Fruit fly (Drosophila melanogaster) whole organism, prepupa: ENCODE data around the gene CG13733.

Experiments
- CG15336 ChIP-seq: fragments of 200-800 bp; sonication (Bioruptor generic); IDR thresholded peaks from 2 replicates; pipeline ENCODE4 v1.3.6; 2022; ENCODE audit warnings: missing biosample characterization, missing genetic modification characterization
- CG31627 ChIP-seq: fragments of 200-800 bp; sonication (Bioruptor generic); optimal IDR thresholded peaks from 3 replicates; lab custom pipeline; 2016; ENCODE audit warnings: missing biosample characterization, missing genetic modification characterization
- CG32006 ChIP-seq: fragments of 200-800 bp; sonication (Bioruptor generic); optimal IDR thresholded peaks from 3 replicates; lab custom pipeline; 2017; ENCODE audit warnings: missing biosample characterization, mild to moderate bottlenecking, missing genetic modification characterization
- CG3919 ChIP-seq: fragments of 200-800 bp; sonication (Bioruptor generic); optimal IDR thresholded peaks from 3 replicates; lab custom pipeline; 2016; ENCODE audit warnings: missing biosample characterization, missing genetic modification characterization
- CG6163 ChIP-seq: fragments of 200-800 bp; sonication (Bioruptor generic); IDR thresholded peaks from 3 replicates; pipeline ENCODE4 v1.3.6; 2022; ENCODE audit warnings: missing biosample characterization, missing genetic modification characterization
- Gug ChIP-seq: fragments of 200-800 bp; sonication (Bioruptor generic); IDR thresholded peaks from 2 replicates; pipeline ENCODE4 v1.3.6; 2022; ENCODE audit warnings: missing biosample characterization, missing genetic modification characterization
- Hr39 ChIP-seq: fragments of 200-800 bp; sonication (Bioruptor generic); optimal IDR thresholded peaks from 2 replicates; lab custom pipeline; 2016; ENCODE audit warnings: missing biosample characterization, missing genetic modification characterization
- cyc ChIP-seq: fragments of 200-800 bp; sonication (Bioruptor generic); optimal IDR thresholded peaks from 3 replicates; lab custom pipeline; 2016; ENCODE audit warnings: missing biosample characterization, missing genetic modification characterization
- fd85E ChIP-seq: fragments of 200-800 bp; sonication (Bioruptor generic); optimal IDR thresholded peaks from 3 replicates; lab custom pipeline; 2016; ENCODE audit warnings: missing biosample characterization, missing genetic modification characterization

DNA sequence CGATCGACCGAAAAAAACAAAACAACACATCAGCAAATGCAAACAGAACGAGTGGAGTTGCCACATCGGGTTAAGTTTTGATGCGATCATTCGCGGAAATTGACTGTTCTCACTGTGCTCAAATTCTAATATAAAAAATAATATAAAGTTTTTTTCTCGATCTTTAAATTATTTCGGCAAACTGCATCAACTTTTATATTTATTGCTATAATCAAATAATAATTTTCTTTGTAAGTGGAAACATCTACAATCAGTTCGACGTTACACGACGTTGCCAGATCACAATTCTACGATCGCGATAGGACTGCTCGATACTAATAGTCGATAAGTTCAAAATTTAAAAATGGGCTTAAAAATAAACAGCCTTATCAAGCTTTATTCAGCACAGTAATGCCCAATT is 49.9 kb downstream of the CG13733 start, which contains the start of gene Gorab:
- TF ChIP-seq Hr39 (GFP tag; lab: Kevin White, UChicago) (peak; percentile 92), CG15336 (GFP tag; lab: Robert Waterston, UW) (peak; percentile 86), CG6163 (GFP tag; lab: Robert Waterston, UW) (peak; percentile 95), CG31627 (GFP tag; lab: Kevin White, UChicago) (peak; percentile 92), cyc (GFP tag; lab: Kevin White, UChicago) (peak; percentile 90), Gug (GFP tag; lab: Robert Waterston, UW) (peak; percentile 94), CG3919 (GFP tag; lab: Kevin White, UChicago) (peak; percentile 87), CG32006 (GFP tag; lab: Kevin White, UChicago) (peak; percentile 87), fd85E (GFP tag; lab: Kevin White, UChicago) (peak; percentile 18)
